Worm (Caenorhabditis elegans) whole organism, L2 larva: Measurements from ENCODE around the gene math-28.

Source experiments
- F13H6.1 ChIP-seq: sonication (generic microtip); optimal IDR thresholded peaks from 2 replicates; lab custom pipeline; 2016; ENCODE audit warnings: missing genetic modification characterization, missing compliant biosample characterization
- R02D3.7 ChIP-seq: fragments of 150-350 bp; optimal IDR thresholded peaks from 2 replicates; lab custom pipeline; 2014; ENCODE audit warnings: missing biosample characterization, missing genetic modification characterization
- Y55F3AM.14 ChIP-seq: fragments of 200-800 bp; sonication (Bioruptor generic); optimal IDR thresholded peaks from 2 replicates; lab custom pipeline; 2018; ENCODE audit warnings: mild to moderate bottlenecking, missing genetic modification characterization, missing compliant biosample characterization
- ZK546.5 ChIP-seq: sonication (generic microtip); optimal IDR thresholded peaks from 2 replicates; lab custom pipeline; 2017; ENCODE audit warnings: missing biosample characterization, missing genetic modification characterization
- alr-1 ChIP-seq: fragments of 150-350 bp; optimal IDR thresholded peaks from 2 replicates; lab custom pipeline; 2014; ENCODE audit warnings: missing biosample characterization, missing genetic modification characterization
- aly-2 ChIP-seq: fragments of 150-350 bp; optimal IDR thresholded peaks from 2 replicates; lab custom pipeline; 2014; ENCODE audit warnings: missing biosample characterization, missing genetic modification characterization
- ama-1 ChIP-seq: fragments of 150-350 bp; optimal IDR thresholded peaks from 2 replicates; lab custom pipeline; 2018; ENCODE audit warnings: inconsistent platforms
- blmp-1 ChIP-seq: sonication (generic microtip); optimal IDR thresholded peaks from 2 replicates; lab custom pipeline; 2017; ENCODE audit warnings: missing genetic modification characterization, mild to moderate bottlenecking, missing compliant biosample characterization, antibody characterized with exemption, moderate library complexity; ENCODE audit not compliant: insufficient read depth
- ceh-16 ChIP-seq: fragments of 150-350 bp; optimal IDR thresholded peaks from 2 replicates; lab custom pipeline; 2014; ENCODE audit warnings: missing biosample characterization, missing genetic modification characterization
- ceh-82 ChIP-seq: fragments of 150-350 bp; optimal IDR thresholded peaks from 2 replicates; lab custom pipeline; 2014; ENCODE audit warnings: missing biosample characterization, missing genetic modification characterization
- crh-2 ChIP-seq: sonication (generic microtip); optimal IDR thresholded peaks from 2 replicates; lab custom pipeline; 2017; ENCODE audit warnings: missing biosample characterization, missing genetic modification characterization
- dmd-4 ChIP-seq: sonication (generic microtip); optimal IDR thresholded peaks from 2 replicates; lab custom pipeline; 2017; ENCODE audit warnings: missing biosample characterization, missing genetic modification characterization
- egl-27 ChIP-seq: sonication (generic microtip); optimal IDR thresholded peaks from 3 replicates; lab custom pipeline; 2017; ENCODE audit warnings: missing biosample characterization, missing genetic modification reagents, missing genetic modification characterization
- gmeb-1 ChIP-seq: fragments of 150-350 bp; optimal IDR thresholded peaks from 2 replicates; lab custom pipeline; 2014; ENCODE audit warnings: missing biosample characterization, missing genetic modification characterization
- lin-11 ChIP-seq: fragments of 150-350 bp; sonication (generic microtip); optimal IDR thresholded peaks from 2 replicates; lab custom pipeline; 2014; ENCODE audit warnings: missing biosample characterization, missing genetic modification characterization, inconsistent platforms, mixed read lengths
- lin-13 ChIP-seq: fragments of 150-350 bp; optimal IDR thresholded peaks from 2 replicates; lab custom pipeline; 2014; ENCODE audit warnings: missing biosample characterization, missing genetic modification reagents, missing genetic modification characterization
- lin-39 ChIP-seq: fragments of 150-350 bp; optimal IDR thresholded peaks from 2 replicates; lab custom pipeline; 2014; ENCODE audit warnings: missing biosample characterization, missing genetic modification reagents, missing genetic modification characterization
- lsy-2 ChIP-seq, 2 experiments: fragments of 150-350 bp in 1 of 2; sonication (generic microtip) in 1 of 2; optimal IDR thresholded peaks; 2 replicates each; lab custom pipeline; 2014 to 2017; ENCODE audit warnings: missing biosample characterization in 2 of 2, missing genetic modification characterization in 2 of 2
- mab-5 ChIP-seq: fragments of 150-350 bp; optimal IDR thresholded peaks from 2 replicates; lab custom pipeline; 2014; ENCODE audit warnings: missing biosample characterization, missing genetic modification characterization
- mbf-1 ChIP-seq: sonication (generic microtip); optimal IDR thresholded peaks from 2 replicates; lab custom pipeline; 2017; ENCODE audit warnings: missing biosample characterization, missing genetic modification characterization
- nhr-10 ChIP-seq: sonication (generic microtip); optimal IDR thresholded peaks from 2 replicates; lab custom pipeline; 2017; ENCODE audit warnings: missing biosample characterization, missing genetic modification characterization
- nhr-11 ChIP-seq: fragments of 150-350 bp; optimal IDR thresholded peaks from 2 replicates; lab custom pipeline; 2014; ENCODE audit warnings: missing biosample characterization, missing genetic modification characterization
- nhr-12 ChIP-seq: fragments of 150-350 bp; optimal IDR thresholded peaks from 2 replicates; lab custom pipeline; 2014; ENCODE audit warnings: missing biosample characterization, missing genetic modification characterization
- nhr-129 ChIP-seq: fragments of 150-350 bp; optimal IDR thresholded peaks from 2 replicates; lab custom pipeline; 2014; ENCODE audit warnings: missing biosample characterization, missing genetic modification characterization
- nhr-21 ChIP-seq: fragments of 150-350 bp; optimal IDR thresholded peaks from 2 replicates; lab custom pipeline; 2014; ENCODE audit warnings: missing biosample characterization, missing genetic modification characterization
- nhr-237 ChIP-seq: fragments of 150-350 bp; optimal IDR thresholded peaks from 2 replicates; lab custom pipeline; 2014; ENCODE audit warnings: missing biosample characterization, missing genetic modification characterization
- nhr-25 ChIP-seq: fragments of 150-350 bp; sonication (generic microtip); optimal IDR thresholded peaks from 3 replicates; lab custom pipeline; 2014; ENCODE audit warnings: missing biosample characterization, missing genetic modification characterization
- nhr-6 ChIP-seq: fragments of 150-350 bp; optimal IDR thresholded peaks from 2 replicates; lab custom pipeline; 2014; ENCODE audit warnings: missing biosample characterization, missing genetic modification characterization
- nhr-77 ChIP-seq: fragments of 150-350 bp; optimal IDR thresholded peaks from 2 replicates; lab custom pipeline; 2014; ENCODE audit warnings: missing biosample characterization, missing genetic modification characterization
- peb-1 ChIP-seq: fragments of 150-350 bp; optimal IDR thresholded peaks from 2 replicates; lab custom pipeline; 2014; ENCODE audit warnings: missing biosample characterization, missing genetic modification characterization
- sem-4 ChIP-seq: fragments of 150-350 bp; optimal IDR thresholded peaks from 2 replicates; lab custom pipeline; 2014; ENCODE audit warnings: missing biosample characterization, missing genetic modification reagents, missing genetic modification characterization
- skn-1 ChIP-seq: sonication (generic microtip); optimal IDR thresholded peaks from 2 replicates; lab custom pipeline; 2017; ENCODE audit warnings: missing biosample characterization, missing genetic modification characterization
- sma-3 ChIP-seq: sonication (generic microtip); optimal IDR thresholded peaks from 2 replicates; lab custom pipeline; 2016; ENCODE audit warnings: missing genetic modification reagents, missing genetic modification characterization, missing compliant biosample characterization
- sma-9 ChIP-seq, 2 experiments: fragments of 150-350 bp in 1 of 2; sonication (generic microtip) in 1 of 2; optimal IDR thresholded peaks; 2 replicates each; lab custom pipeline; 2014 to 2016; ENCODE audit warnings: missing genetic modification characterization in 2 of 2, mild to moderate bottlenecking in 1 of 2, missing biosample characterization in 1 of 2, missing compliant biosample characterization in 1 of 2, missing genetic modification reagents in 1 of 2, moderate library complexity in 1 of 2
- snpc-4 ChIP-seq: fragments of 150-350 bp; optimal IDR thresholded peaks from 2 replicates; lab custom pipeline; 2014; ENCODE audit warnings: missing biosample characterization, missing genetic modification characterization
- unc-62 ChIP-seq: fragments of 150-350 bp; optimal IDR thresholded peaks from 2 replicates; lab custom pipeline; 2014; ENCODE audit warnings: missing biosample characterization, missing genetic modification reagents, missing genetic modification characterization
- ztf-11 ChIP-seq: sonication (generic microtip); optimal IDR thresholded peaks from 2 replicates; lab custom pipeline; 2017; ENCODE audit warnings: missing biosample characterization, missing genetic modification characterization

math-28 gene

DNA sequence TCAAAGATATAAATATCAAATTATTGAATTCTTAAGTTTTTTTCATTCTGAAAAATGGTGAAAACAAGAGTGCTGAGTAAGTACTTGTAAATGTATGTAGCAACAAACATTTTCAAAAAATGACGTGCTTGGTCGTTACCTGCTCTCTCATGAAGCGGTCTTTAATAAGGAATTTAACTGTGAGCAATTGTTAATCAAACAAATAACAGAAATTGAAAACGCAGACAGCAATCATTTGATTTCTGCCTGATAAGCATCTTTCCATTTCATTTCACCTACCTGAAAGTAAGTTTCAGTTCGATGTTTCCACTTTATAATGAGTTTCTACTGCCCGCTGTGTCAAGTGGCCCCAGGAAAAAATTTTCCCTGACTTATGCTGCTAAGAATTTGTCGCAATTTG is at the start of gene math-28:
Gene math-28, plus strand, starts transcription at position 301 of the 400 bp plus-strand sequence.
- no peak for TF ChIP-seq egl-27 (tag; lab: Kevin White, UChicago)
- no peak for TF ChIP-seq peb-1 (tag; lab: Kevin White, UChicago)
- no peak for TF ChIP-seq ceh-16
- TF ChIP-seq snpc-4 (tag; lab: Kevin White, UChicago), result no peak
- TF ChIP-seq nhr-25 (tag; lab: Kevin White, UChicago), result no peak
- TF ChIP-seq ceh-82 (tag; lab: Kevin White, UChicago), result no peak
- TF ChIP-seq ama-1, result no peak
- no peak for TF ChIP-seq lin-39 (tag; lab: Kevin White, UChicago)
- TF ChIP-seq blmp-1, result no peak

DNA sequence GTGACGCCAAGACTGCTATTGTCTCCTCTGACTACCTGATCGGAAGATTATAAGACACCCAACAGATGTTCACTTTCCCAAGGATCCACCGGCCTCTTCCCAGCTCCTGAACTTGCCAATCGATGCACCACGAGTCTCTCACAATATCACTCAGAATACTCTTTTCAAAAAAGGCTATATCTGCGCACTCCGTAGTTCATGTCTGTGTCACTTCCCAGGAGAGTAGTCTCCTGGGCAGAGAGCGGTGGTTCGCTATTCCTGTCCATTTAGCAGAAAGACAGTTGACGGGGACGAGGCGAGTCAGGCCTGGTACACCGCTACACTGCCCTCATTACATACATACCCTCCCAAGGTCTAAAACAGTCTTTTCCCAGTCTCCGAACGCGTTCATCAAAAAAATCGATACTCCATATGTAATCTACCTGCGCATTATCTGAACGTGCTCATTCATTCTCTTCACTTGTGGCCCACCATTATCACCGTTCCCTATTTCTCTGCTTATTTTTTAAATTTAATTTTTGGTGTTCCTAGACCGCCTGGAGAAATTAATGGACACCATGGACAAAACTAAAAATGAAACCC is 48.3 kb upstream of the math-28 start, which contains the start of gene btb-6:
Gene btb-6, plus strand, starts transcription at position 532 of the 582 bp plus-strand sequence.
- no peak for TF ChIP-seq lsy-2 (tag; optimal IDR thresholded peaks at IDR 0.05; lab: Kevin White, UChicago)
- TF ChIP-seq gmeb-1 (tag; lab: Kevin White, UChicago), result no peak
- no peak for TF ChIP-seq mbf-1 (tag; lab: Kevin White, UChicago)
- no peak for TF ChIP-seq sem-4 (tag; lab: Kevin White, UChicago)
- no peak for TF ChIP-seq ZK546.5
- no peak for TF ChIP-seq ceh-82 (tag; lab: Kevin White, UChicago)
- no peak for TF ChIP-seq sma-9 (GFP tag; optimal IDR thresholded peaks at IDR 0.05; lab: Kevin White, UChicago)
- no peak for TF ChIP-seq sma-9 (tag; optimal IDR thresholded peaks at IDR 0.05; lab: Kevin White, UChicago)
- TF ChIP-seq, all 48 proteins: peak for 0

- TF ChIP-seq nhr-11 (tag; lab: Kevin White, UChicago), result no peak
- no peak for TF ChIP-seq skn-1
- no peak for TF ChIP-seq nhr-129
- no peak for TF ChIP-seq unc-62 (GFP tag; lab: Kevin White, UChicago)
- TF ChIP-seq nhr-10 (tag; lab: Kevin White, UChicago), result no peak
- no peak for TF ChIP-seq sem-4 (tag; lab: Kevin White, UChicago)
- no peak for TF ChIP-seq ama-1
- no peak for TF ChIP-seq nhr-21 (tag; lab: Kevin White, UChicago)
- no peak for TF ChIP-seq nhr-25 (tag; lab: Kevin White, UChicago)
- no peak for TF ChIP-seq crh-2 (tag; lab: Kevin White, UChicago)
- no peak for TF ChIP-seq nhr-6 (tag; lab: Kevin White, UChicago)
- no peak for TF ChIP-seq lsy-2 (tag; optimal IDR thresholded peaks at IDR 0.05; lab: Kevin White, UChicago)
- no peak for TF ChIP-seq aly-2
- TF ChIP-seq lin-13 (GFP tag; lab: Kevin White, UChicago), result no peak
- TF ChIP-seq R02D3.7 (tag; lab: Kevin White, UChicago), result no peak
- no peak for TF ChIP-seq sma-9 (GFP tag; optimal IDR thresholded peaks at IDR 0.05; lab: Kevin White, UChicago)
- no peak for TF ChIP-seq sma-9 (tag; optimal IDR thresholded peaks at IDR 0.05; lab: Kevin White, UChicago)
- TF ChIP-seq ztf-11, result no peak
- no peak for TF ChIP-seq nhr-12 (tag; lab: Kevin White, UChicago)
- TF ChIP-seq, all 48 proteins: peak for 0
These were observed 44.0 kb upstream of the math-28 start, which contains the start of gene fbxb-48 for ce11 chrII:1719153-1719552. TSS of gene fbxb-48 (minus strand) at chrII:1719253.

- no peak for TF ChIP-seq nhr-77 (tag; lab: Kevin White, UChicago)
- no peak for TF ChIP-seq F13H6.1
- TF ChIP-seq lsy-2 (tag; optimal IDR thresholded peaks at IDR 0.05; lab: Kevin White, UChicago), result no peak
- TF ChIP-seq lin-11, result no peak
- no peak for TF ChIP-seq nhr-10 (tag; lab: Kevin White, UChicago)
These were observed 40.8 kb upstream of the math-28 start, which contains the start of the genes fbxb-5 and btb-8 for ce11 chrII:1722394-1722793. TSS of gene fbxb-5 (minus strand) at chrII:1722494. TSS of gene btb-8 (plus strand) at chrII:1722770.

- TF ChIP-seq ceh-82 (tag; lab: Kevin White, UChicago) (no peak), crh-2 (tag; lab: Kevin White, UChicago) (no peak), nhr-237 (tag; lab: Kevin White, UChicago) (no peak), sma-3 (GFP tag; lab: Kevin White, UChicago) (no peak), lin-11 (no peak), Y55F3AM.14 (GFP tag; lab: Kevin White, UChicago) (no peak), mab-5 (tag; lab: Kevin White, UChicago) (no peak), skn-1 (no peak), peb-1 (tag; lab: Kevin White, UChicago) (no peak), alr-1 (tag; lab: Kevin White, UChicago) (no peak), sma-9 (GFP tag; optimal IDR thresholded peaks at IDR 0.05; lab: Kevin White, UChicago) (no peak), sma-9 (tag; optimal IDR thresholded peaks at IDR 0.05; lab: Kevin White, UChicago) (no peak), dmd-4 (tag; lab: Kevin White, UChicago) (no peak), snpc-4 (tag; lab: Kevin White, UChicago) (no peak)
These were observed 38.9 kb upstream of the math-28 start, which contains the start of gene fbxb-11 for ce11 chrII:1724314-1724713. TSS of gene fbxb-11 (plus strand) at chrII:1724614.
